Fruit fly (Drosophila melanogaster) whole organism, embryonic: ENCODE measurements around the gene Sik2.
A peak's percentile ranks its signal among the peaks of the same experiment; 100 is the strongest.

ENCODE experiments used
- Atf-2 ChIP-seq: fragments of 200-800 bp; sonication (Bioruptor generic); optimal IDR thresholded peaks from 2 replicates; lab custom pipeline; 2016; ENCODE audit warnings: missing biosample characterization, missing genetic modification characterization
- Atf6 ChIP-seq: fragments of 200-800 bp; sonication (Bioruptor generic); IDR thresholded peaks from 2 replicates; pipeline ENCODE4 v1.3.6; 2022; ENCODE audit warnings: missing biosample characterization, missing genetic modification characterization
- Awh ChIP-seq: fragments of 200-800 bp; sonication (Bioruptor generic); IDR thresholded peaks from 2 replicates; pipeline ENCODE4, ENCODE4 v1.3.6; 2022; ENCODE audit warnings: missing biosample characterization, missing genetic modification characterization
- CG11085 ChIP-seq: fragments of 200-800 bp; sonication (Bioruptor generic); IDR thresholded peaks from 2 replicates; pipeline ENCODE4 v1.3.6; 2022; ENCODE audit warnings: missing biosample characterization, missing genetic modification characterization
- CG13287 ChIP-seq: fragments of 200-800 bp; sonication (Bioruptor generic); IDR thresholded peaks from 2 replicates; pipeline ENCODE4 v1.3.6; 2022; ENCODE audit warnings: missing biosample characterization, missing genetic modification characterization; ENCODE audit not compliant: partially characterized antibody
- CG14050 ChIP-seq: fragments of 200-800 bp; sonication (Bioruptor generic); IDR thresholded peaks from 3 replicates; pipeline ENCODE4 v1.3.6; 2022; ENCODE audit warnings: missing biosample characterization, missing genetic modification characterization
- CG14860 ChIP-seq: fragments of 200-800 bp; sonication (Bioruptor generic); IDR thresholded peaks from 3 replicates; pipeline ENCODE4 v1.3.6; 2022; ENCODE audit warnings: missing biosample characterization, missing genetic modification characterization; ENCODE audit not compliant: partially characterized antibody
- CG1529 ChIP-seq: fragments of 200-800 bp; sonication (Bioruptor generic); optimal IDR thresholded peaks from 3 replicates; lab custom pipeline; 2018; ENCODE audit warnings: missing biosample characterization, missing genetic modification characterization
- CG1603 ChIP-seq: fragments of 200-800 bp; sonication (Bioruptor generic); optimal IDR thresholded peaks from 2 replicates; lab custom pipeline; 2019; ENCODE audit warnings: missing biosample characterization, mild to moderate bottlenecking, missing genetic modification characterization, moderate library complexity
- CG16815 ChIP-seq: fragments of 200-800 bp; sonication (Bioruptor generic); optimal IDR thresholded peaks from 3 replicates; lab custom pipeline; 2017; ENCODE audit warnings: missing biosample characterization, mild to moderate bottlenecking, missing genetic modification characterization
- CG1792 ChIP-seq: fragments of 200-800 bp; sonication (Bioruptor generic); optimal IDR thresholded peaks from 2 replicates; lab custom pipeline; 2016; ENCODE audit warnings: missing biosample characterization, missing genetic modification characterization
- CG18011 ChIP-seq: fragments of 200-800 bp; sonication (Bioruptor generic); optimal IDR thresholded peaks from 2 replicates; lab custom pipeline; 2017; ENCODE audit warnings: missing biosample characterization, missing genetic modification characterization, mild to moderate bottlenecking, moderate library complexity, missing genotype
- CG18764 ChIP-seq: fragments of 200-800 bp; sonication (Bioruptor generic); optimal IDR thresholded peaks from 3 replicates; lab custom pipeline; 2016; ENCODE audit warnings: missing biosample characterization, missing genetic modification characterization
- CG32767 ChIP-seq: fragments of 200-800 bp; sonication (Bioruptor generic); IDR thresholded peaks from 2 replicates; pipeline ENCODE4 v1.3.6; 2022; ENCODE audit warnings: missing biosample characterization, missing genetic modification characterization
- CG32772 ChIP-seq: fragments of 200-800 bp; sonication (Bioruptor generic); IDR thresholded peaks from 2 replicates; pipeline ENCODE4 v1.3.6; 2022; ENCODE audit warnings: missing biosample characterization, missing genetic modification characterization
- CG4360 ChIP-seq: fragments of 200-800 bp; sonication (Bioruptor generic); IDR thresholded peaks from 2 replicates; pipeline ENCODE4 v1.3.6; 2022; ENCODE audit warnings: missing biosample characterization, missing genetic modification characterization
- CG4707 ChIP-seq: fragments of 200-800 bp; sonication (Bioruptor generic); optimal IDR thresholded peaks from 2 replicates; lab custom pipeline; 2018; ENCODE audit warnings: missing biosample characterization, mild to moderate bottlenecking, missing genetic modification characterization, moderate library complexity
- CG4854 ChIP-seq: fragments of 200-800 bp; sonication (Bioruptor generic); optimal IDR thresholded peaks from 2 replicates; lab custom pipeline; 2016; ENCODE audit warnings: missing biosample characterization, missing genetic modification characterization, inconsistent platforms
- CG5180 ChIP-seq: fragments of 200-800 bp; sonication (Bioruptor generic); optimal IDR thresholded peaks from 3 replicates; lab custom pipeline; 2017; ENCODE audit warnings: missing biosample characterization, missing genetic modification characterization, mild to moderate bottlenecking, moderate library complexity, missing genetic modification reagents
- CG6765 ChIP-seq: fragments of 200-800 bp; sonication (Bioruptor generic); optimal IDR thresholded peaks from 3 replicates; lab custom pipeline; 2017; ENCODE audit warnings: missing biosample characterization, mild to moderate bottlenecking, missing genetic modification characterization
- CG8478 ChIP-seq: fragments of >200 bp; optimal IDR thresholded peaks from 2 replicates; lab custom pipeline; 2018
- CG9609 ChIP-seq: fragments of 200-800 bp; sonication (Bioruptor generic); optimal IDR thresholded peaks from 3 replicates; lab custom pipeline; 2016; ENCODE audit warnings: missing biosample characterization, missing genetic modification characterization
- Ets97D ChIP-seq: fragments of 200-800 bp; sonication (Bioruptor generic); optimal IDR thresholded peaks from 3 replicates; lab custom pipeline; 2016; ENCODE audit warnings: missing biosample characterization, missing genetic modification characterization
- Hr51 ChIP-seq, 2 experiments: fragments of 200-800 bp; sonication (Bioruptor generic); optimal IDR thresholded peaks; 2 replicates in 1 of 2; 3 replicates in 1 of 2; lab custom pipeline; 2016 to 2018; ENCODE audit warnings: missing biosample characterization in 2 of 2, missing genetic modification characterization in 2 of 2, mild to moderate bottlenecking in 1 of 2, moderate library complexity in 1 of 2
- Mad ChIP-seq: fragments of 200-800 bp; sonication (Bioruptor generic); optimal IDR thresholded peaks from 2 replicates; lab custom pipeline; 2016; ENCODE audit warnings: missing biosample characterization, missing genetic modification characterization
- Opbp ChIP-seq: fragments of 200-800 bp; sonication (Bioruptor generic); IDR thresholded peaks from 3 replicates; pipeline ENCODE4 v1.3.6; 2022; ENCODE audit warnings: missing biosample characterization, missing genetic modification characterization; ENCODE audit not compliant: partially characterized antibody
- TFAM ChIP-seq: fragments of 200-800 bp; sonication (Bioruptor generic); optimal IDR thresholded peaks from 2 replicates; lab custom pipeline; 2017; ENCODE audit warnings: missing biosample characterization, missing genetic modification characterization, inconsistent platforms
- Usf ChIP-seq: fragments of 200-800 bp; sonication (Bioruptor generic); optimal IDR thresholded peaks from 2 replicates; lab custom pipeline; 2017; ENCODE audit warnings: missing genotype, missing biosample characterization, missing genetic modification characterization
- ab ChIP-seq: fragments of 200-800 bp; sonication (Bioruptor generic); optimal IDR thresholded peaks from 2 replicates; lab custom pipeline; 2016; ENCODE audit warnings: missing biosample characterization, missing genetic modification characterization
- al ChIP-seq: fragments of 200-800 bp; sonication (Bioruptor generic); IDR thresholded peaks from 2 replicates; pipeline ENCODE4 v1.3.6; 2022; ENCODE audit warnings: missing biosample characterization, missing genetic modification characterization
- ap ChIP-seq: fragments of 200-800 bp; sonication (Bioruptor generic); IDR thresholded peaks from 2 replicates; pipeline ENCODE4 v1.3.6; 2022; ENCODE audit warnings: missing biosample characterization, missing genetic modification characterization
- cas ChIP-seq: fragments of 200-800 bp; sonication (Bioruptor generic); IDR thresholded peaks from 2 replicates; pipeline ENCODE4 v1.3.6; 2022; ENCODE audit warnings: missing biosample characterization, missing genetic modification characterization
- cato ChIP-seq: fragments of 200-800 bp; sonication (Bioruptor generic); optimal IDR thresholded peaks from 2 replicates; lab custom pipeline; 2016; ENCODE audit warnings: missing biosample characterization, missing genetic modification characterization, borderline replicate concordance
- chn ChIP-seq: fragments of 200-800 bp; sonication (Bioruptor generic); optimal IDR thresholded peaks from 2 replicates; lab custom pipeline; 2016; ENCODE audit warnings: missing biosample characterization, missing genetic modification characterization
- danr ChIP-seq: fragments of 200-800 bp; sonication (Bioruptor generic); IDR thresholded peaks from 2 replicates; pipeline ENCODE4 v1.3.6; 2022; ENCODE audit warnings: missing biosample characterization, missing genetic modification characterization
- dpn ChIP-seq, 2 experiments: fragments of 200-800 bp; sonication (Bioruptor generic); optimal IDR thresholded peaks; 3 replicates each; lab custom pipeline; 2016; ENCODE audit warnings: missing biosample characterization in 2 of 2, missing genetic modification characterization in 2 of 2
- dysf ChIP-seq: fragments of 200-800 bp; sonication (Bioruptor generic); IDR thresholded peaks from 3 replicates; pipeline ENCODE4 v1.3.6; 2022; ENCODE audit warnings: missing biosample characterization, missing genetic modification characterization
- ems ChIP-seq: fragments of 200-800 bp; sonication (Bioruptor generic); optimal IDR thresholded peaks from 3 replicates; lab custom pipeline; 2016; ENCODE audit warnings: missing biosample characterization, missing genetic modification characterization
- fd3F ChIP-seq: fragments of 200-800 bp; sonication (Bioruptor generic); optimal IDR thresholded peaks from 2 replicates; lab custom pipeline; 2018; ENCODE audit warnings: missing biosample characterization, mild to moderate bottlenecking, missing genetic modification characterization, moderate library complexity
- gsb ChIP-seq: fragments of 200-800 bp; sonication (Bioruptor generic); IDR thresholded peaks from 2 replicates; pipeline ENCODE4 v1.3.6; 2022; ENCODE audit warnings: missing biosample characterization, missing genetic modification characterization
- jumu ChIP-seq: fragments of 200-800 bp; sonication (Bioruptor generic); optimal IDR thresholded peaks from 3 replicates; lab custom pipeline; 2016; ENCODE audit warnings: missing biosample characterization, missing genetic modification characterization
- kni ChIP-seq: fragments of 200-800 bp; sonication (Bioruptor generic); optimal IDR thresholded peaks from 3 replicates; lab custom pipeline; 2017; ENCODE audit warnings: mild to moderate bottlenecking, missing biosample characterization, missing genetic modification reagents, missing genetic modification characterization
- mam ChIP-seq: fragments of 200-800 bp; sonication (Bioruptor generic); optimal IDR thresholded peaks from 3 replicates; lab custom pipeline; 2016; ENCODE audit warnings: missing biosample characterization, missing genetic modification characterization
- pan ChIP-seq, 4 experiments: fragments of >200 bp in 3 of 4; fragments of 200-800 bp in 1 of 4; sonication (Bioruptor generic) in 1 of 4; optimal IDR thresholded peaks in 3 of 4; IDR thresholded peaks in 1 of 4; 2 replicates each; pipeline versions ENCODE4 v1.3.6 to Lab custom; 2017 to 2022; ENCODE audit warnings: missing biosample characterization in 2 of 4, missing genetic modification characterization in 2 of 4, mixed read lengths in 1 of 4
- ro ChIP-seq: fragments of 200-800 bp; sonication (Bioruptor generic); IDR thresholded peaks from 2 replicates; pipeline ENCODE4 v1.3.6; 2022; ENCODE audit warnings: missing biosample characterization, missing genetic modification characterization
- sens-2 ChIP-seq: fragments of 200-800 bp; sonication (Bioruptor generic); IDR thresholded peaks from 2 replicates; pipeline ENCODE4 v1.3.6; 2022; ENCODE audit warnings: missing biosample characterization, missing genetic modification characterization
- tna ChIP-seq: fragments of 200-800 bp; sonication (Bioruptor generic); IDR thresholded peaks from 2 replicates; pipeline ENCODE4 v1.3.6; 2022; ENCODE audit warnings: missing biosample characterization, missing genetic modification characterization; ENCODE audit not compliant: partially characterized antibody
- z ChIP-seq: fragments of 200-800 bp; sonication (Bioruptor generic); IDR thresholded peaks from 3 replicates; pipeline ENCODE4 v1.3.6; 2022; ENCODE audit warnings: missing biosample characterization, missing genetic modification characterization

The Sik2 gene

dm6 chrX:2050070-2050899 lies 11.4 kb downstream of the Sik2 start, which contains the start of gene moody (continued):
- peak; percentile 98 for TF ChIP-seq jumu
- TF ChIP-seq ro (GFP tag; lab: Robert Waterston, UW): peak; percentile 95
- peak; percentile 96 for TF ChIP-seq Atf-2 (GFP tag; lab: Kevin White, UChicago)
- TF ChIP-seq kni: peak; percentile 93
- TF ChIP-seq cato (GFP tag; lab: Kevin White, UChicago): peak; percentile 92
- peak; percentile 89 for TF ChIP-seq CG5180 (GFP tag; lab: Kevin White, UChicago)
- peak; percentile 98 for TF ChIP-seq Atf6
- TF ChIP-seq CG1529 (GFP tag; lab: Kevin White, UChicago): peak; percentile 93
- peak; percentile 98 for TF ChIP-seq cas (GFP tag; lab: Robert Waterston, UW)
- TF ChIP-seq CG14860 (GFP tag; lab: Robert Waterston, UW): 0 out of 3 replicates have a peak, but pooled peaks have one; percentile 33
- no peak for TF ChIP-seq pan (optimal IDR thresholded peaks at IDR 0.05; lab: Kevin White, UChicago)
- TF ChIP-seq pan (GFP tag; optimal IDR thresholded peaks at IDR 0.05 in 1 of 2, IDR thresholded peaks at IDR 0.05 in 1 of 2): peak in 1 of 2 experiments; percentile 99
- TF ChIP-seq sens-2 (GFP tag; lab: Robert Waterston, UW): peak; percentile 97
- peak; percentile 98 for TF ChIP-seq CG32772 (GFP tag; lab: Robert Waterston, UW)
- TF ChIP-seq CG13287 (GFP tag; lab: Robert Waterston, UW): peak; percentile 65; the same call in 1 of the 2 replicates
- peak; percentile 97 for TF ChIP-seq ap (GFP tag; lab: Robert Waterston, UW)
- TF ChIP-seq CG18764 (GFP tag; lab: Kevin White, UChicago): peak; percentile 92
- peak; percentile 86 for TF ChIP-seq z (GFP tag; lab: Robert Waterston, UW)
- peak; percentile 97 for TF ChIP-seq CG9609 (GFP tag; lab: Kevin White, UChicago)
- peak; percentile 96 for TF ChIP-seq CG1792 (GFP tag; lab: Kevin White, UChicago)
- 0 out of 3 replicates have a peak, but pooled peaks have one; percentile 27 for TF ChIP-seq Opbp (GFP tag; lab: Robert Waterston, UW)
- TF ChIP-seq CG18011 (GFP tag; lab: Kevin White, UChicago): peak; percentile 90
- TF ChIP-seq CG1603 (tag; lab: Kevin White, UChicago): peak; percentile 98
- peak; percentile 50 for TF ChIP-seq CG8478 (lab: Kevin White, UChicago)
- TF ChIP-seq CG11085 (GFP tag; lab: Robert Waterston, UW): peak; percentile 98
- TF ChIP-seq Ets97D (GFP tag; lab: Kevin White, UChicago): peak; percentile 86
- TF ChIP-seq dpn (GFP tag; optimal IDR thresholded peaks at IDR 0.05; lab: Kevin White, UChicago): peak; percentile 98 to 99
- TF ChIP-seq chn (GFP tag; lab: Kevin White, UChicago): peak; percentile 97
- TF ChIP-seq tna: no peak
- peak; percentile 87 for TF ChIP-seq CG4707 (GFP tag; lab: Kevin White, UChicago)
- peak; percentile 89 for TF ChIP-seq ab (GFP tag; lab: Kevin White, UChicago)
- TF ChIP-seq ems: peak; percentile 98
- TF ChIP-seq danr (GFP tag; lab: Robert Waterston, UW): peak; percentile 95
- TF ChIP-seq CG4854 (GFP tag; lab: Kevin White, UChicago): peak; percentile 92
- peak; percentile 92 to 97 for TF ChIP-seq Hr51 (GFP tag; optimal IDR thresholded peaks at IDR 0.05; lab: Kevin White, UChicago)
- TF ChIP-seq Mad: peak; percentile 97
- peak; percentile 98 for TF ChIP-seq al
- TF ChIP-seq dysf (GFP tag; lab: Robert Waterston, UW): peak; percentile 98
- TF ChIP-seq mam (GFP tag; lab: Kevin White, UChicago): peak; percentile 99
- peak; percentile 98 for TF ChIP-seq gsb (GFP tag; lab: Robert Waterston, UW)
- TF ChIP-seq fd3F (GFP tag; lab: Kevin White, UChicago): peak; percentile 94
- TF ChIP-seq Awh (GFP tag; lab: Robert Waterston, UW): peak; percentile 98
- TF ChIP-seq Usf (GFP tag; lab: Kevin White, UChicago): peak; percentile 96
- TF ChIP-seq CG14050 (GFP tag; lab: Robert Waterston, UW): peak; percentile 98
- peak; percentile 66 for TF ChIP-seq TFAM (GFP tag; lab: Kevin White, UChicago)
- TF ChIP-seq CG16815: peak; percentile 95
- TF ChIP-seq CG6765 (GFP tag; lab: Kevin White, UChicago): peak; percentile 98
- TF ChIP-seq CG32767 (GFP tag; lab: Robert Waterston, UW): peak; percentile 94
- peak; percentile 79 for TF ChIP-seq CG4360 (GFP tag; lab: Robert Waterston, UW)
